Worm (Caenorhabditis elegans): Measurements from ENCODE around the gene golg-2.

golg-2 gene

ce11 chrII:5016977-5017585, 22.8 kb downstream of the golg-2 start:
- no peak for TF ChIP-seq nhr-77 (tag; optimal IDR thresholded peaks at IDR 0.05)
- peak; percentile 94 for TF ChIP-seq hmg-11 (tag; optimal IDR thresholded peaks at IDR 0.05)
- TF ChIP-seq nhr-43 (tag; optimal IDR thresholded peaks at IDR 0.05; ENCODE audit: poor library complexity, severe bottlenecking), result peak; percentile 15
- peak; percentile 22 for TF ChIP-seq sea-2 (GFP tag; optimal IDR thresholded peaks at IDR 0.05)
- no peak for TF ChIP-seq daf-12 (tag; optimal IDR thresholded peaks at IDR 0.05)
- TF ChIP-seq nhr-11 (tag; optimal IDR thresholded peaks at IDR 0.05), result no peak
- TF ChIP-seq unc-39 (tag; optimal IDR thresholded peaks at IDR 0.05), result no peak
- TF ChIP-seq jun-1 (tag; optimal IDR thresholded peaks at IDR 0.05), result peak; percentile 36
- TF ChIP-seq tbx-2 (tag; optimal IDR thresholded peaks at IDR 0.05), result no peak
- TF ChIP-seq ztf-11 (tag; optimal IDR thresholded peaks at IDR 0.05), result no peak
- TF ChIP-seq R02D3.7 (tag; optimal IDR thresholded peaks at IDR 0.05), result peak; percentile 22
- TF ChIP-seq snpc-4 (tag; optimal IDR thresholded peaks at IDR 0.05), result peak; percentile 44
- TF ChIP-seq lsy-12 (tag; optimal IDR thresholded peaks at IDR 0.05), result no peak
- peak; percentile 58 for TF ChIP-seq ceh-28 (tag; optimal IDR thresholded peaks at IDR 0.05)
- TF ChIP-seq elt-2 (tag; optimal IDR thresholded peaks at IDR 0.05), result peak; percentile 93
- TF ChIP-seq egl-27 (tag; optimal IDR thresholded peaks at IDR 0.05), result no peak
- TF ChIP-seq elt-3 (tag; optimal IDR thresholded peaks at IDR 0.05), result no peak
- TF ChIP-seq nhr-28 (tag; optimal IDR thresholded peaks at IDR 0.05), result no peak
- no peak for TF ChIP-seq fos-1 (tag; optimal IDR thresholded peaks at IDR 0.05)
- peak; percentile 43 for TF ChIP-seq lin-39 (tag; optimal IDR thresholded peaks at IDR 0.05)
- no peak for TF ChIP-seq aly-2 (tag; optimal IDR thresholded peaks at IDR 0.05)
- TF ChIP-seq nhr-76 (tag; optimal IDR thresholded peaks at IDR 0.05), result no peak
- TF ChIP-seq skn-1 (tag; optimal IDR thresholded peaks at IDR 0.05), result peak; percentile 38
- TF ChIP-seq ceh-82 (tag; optimal IDR thresholded peaks at IDR 0.05), result no peak
- no peak for TF ChIP-seq fkh-10 (GFP tag; optimal IDR thresholded peaks at IDR 0.05)
- no peak for TF ChIP-seq eor-1 (tag; optimal IDR thresholded peaks at IDR 0.05)
- TF ChIP-seq pha-4 (tag; optimal IDR thresholded peaks at IDR 0.05), result peak; percentile 43
- peak; percentile 60 for TF ChIP-seq nhr-23 (tag; optimal IDR thresholded peaks at IDR 0.05)
- peak; percentile 42 for TF ChIP-seq egl-5 (tag; optimal IDR thresholded peaks at IDR 0.05)
- TF ChIP-seq ceh-16 (tag; optimal IDR thresholded peaks at IDR 0.05), result no peak
- peak; percentile 56 for TF ChIP-seq lin-15B (tag; optimal IDR thresholded peaks at IDR 0.05)
- peak; percentile 90 for TF ChIP-seq elt-1 (tag; optimal IDR thresholded peaks at IDR 0.05)
- TF ChIP-seq nhr-67 (tag; optimal IDR thresholded peaks at IDR 0.05), result no peak
- no peak for TF ChIP-seq nhr-12 (tag; optimal IDR thresholded peaks at IDR 0.05)
- peak; percentile 57 for TF ChIP-seq ztf-4 (tag; optimal IDR thresholded peaks at IDR 0.05)
- TF ChIP-seq fkh-2 (tag; optimal IDR thresholded peaks at IDR 0.05), result peak; percentile 6
- no peak for TF ChIP-seq mdl-1 (tag; optimal IDR thresholded peaks at IDR 0.05)
- TF ChIP-seq ceh-9 (tag; optimal IDR thresholded peaks at IDR 0.05), result no peak
- no peak for TF ChIP-seq zag-1 (tag; optimal IDR thresholded peaks at IDR 0.05)
- peak; percentile 15 for TF ChIP-seq nhr-25 (tag; optimal IDR thresholded peaks at IDR 0.05)
- peak; percentile 89 for TF ChIP-seq nfya-1 (tag; optimal IDR thresholded peaks at IDR 0.05; ENCODE audit: insufficient read depth)
- TF ChIP-seq unc-62 (GFP tag; optimal IDR thresholded peaks at IDR 0.05), result peak; percentile 46
- TF ChIP-seq ama-1 (optimal IDR thresholded peaks at IDR 0.05), result no peak

DNA sequence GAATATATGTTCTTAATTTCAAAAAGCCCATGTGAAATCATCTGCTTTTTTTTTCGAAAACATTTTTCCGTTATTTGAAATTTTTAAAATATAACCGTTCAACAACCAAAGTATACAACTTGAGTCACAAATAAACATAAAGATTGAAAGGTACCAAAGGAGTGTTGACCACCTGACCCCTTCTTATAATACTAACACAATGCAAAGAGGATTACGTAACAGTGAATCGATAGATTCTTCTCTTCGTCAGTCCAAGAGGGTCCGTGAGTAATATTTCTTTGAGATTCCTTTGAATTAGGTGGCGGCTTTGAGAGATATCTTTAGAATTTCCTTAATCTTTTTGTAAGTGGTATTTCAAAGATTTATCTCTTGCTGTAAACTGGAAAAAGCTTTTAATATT, 23.7 kb downstream of the golg-2 start:
- TF ChIP-seq ama-1 (optimal IDR thresholded peaks at IDR 0.05), result no peak
- TF ChIP-seq lin-15B (tag; optimal IDR thresholded peaks at IDR 0.05), result no peak
- TF ChIP-seq unc-39 (tag; optimal IDR thresholded peaks at IDR 0.05), result no peak
- TF ChIP-seq tbx-2 (tag; optimal IDR thresholded peaks at IDR 0.05), result no peak
- TF ChIP-seq elt-3 (tag; optimal IDR thresholded peaks at IDR 0.05), result no peak
- no peak for TF ChIP-seq lin-39 (tag; optimal IDR thresholded peaks at IDR 0.05)
- no peak for TF ChIP-seq fkh-2 (tag; optimal IDR thresholded peaks at IDR 0.05)
- TF ChIP-seq ceh-28 (tag; optimal IDR thresholded peaks at IDR 0.05), result no peak
- TF ChIP-seq skn-1 (tag; optimal IDR thresholded peaks at IDR 0.05), result no peak
- TF ChIP-seq mdl-1 (tag; optimal IDR thresholded peaks at IDR 0.05), result no peak
- TF ChIP-seq ceh-9 (tag; optimal IDR thresholded peaks at IDR 0.05), result no peak
- no peak for TF ChIP-seq nhr-11 (tag; optimal IDR thresholded peaks at IDR 0.05)
- TF ChIP-seq pha-4 (tag; optimal IDR thresholded peaks at IDR 0.05), result no peak
- TF ChIP-seq snpc-4 (tag; optimal IDR thresholded peaks at IDR 0.05), result no peak
- TF ChIP-seq elt-2 (tag; optimal IDR thresholded peaks at IDR 0.05), result no peak
- TF ChIP-seq egl-5 (tag; optimal IDR thresholded peaks at IDR 0.05), result no peak
- TF ChIP-seq ztf-4 (tag; optimal IDR thresholded peaks at IDR 0.05), result no peak
- no peak for TF ChIP-seq nhr-28 (tag; optimal IDR thresholded peaks at IDR 0.05)
- TF ChIP-seq hmg-11 (tag; optimal IDR thresholded peaks at IDR 0.05), result no peak

All from whole organism, L3 larva.